Fruit fly (Drosophila melanogaster): ENCODE results near the gene CG17568.

CG17568 gene

DNA sequence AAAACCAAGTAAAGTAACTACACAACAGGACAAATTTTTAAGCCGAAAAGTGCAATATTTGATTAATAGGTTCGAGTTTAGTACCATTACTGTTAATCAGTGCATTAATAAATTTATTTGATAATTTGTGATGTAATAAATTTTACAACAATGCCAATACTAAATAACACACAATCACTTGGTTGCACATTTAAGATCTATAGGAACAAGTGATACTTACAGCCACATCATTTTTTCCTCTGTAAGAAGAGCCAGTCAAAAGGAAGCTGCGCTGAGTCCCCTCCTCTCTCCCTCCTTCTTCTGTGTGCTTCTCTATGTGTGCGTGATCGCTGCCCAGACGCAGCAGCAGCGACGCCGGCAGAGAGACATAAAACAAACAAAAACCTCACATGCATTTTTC lies 44.8 kb downstream of the CG17568 start (continued):
- TF ChIP-seq lab (GFP tag; optimal IDR thresholded peaks at IDR 0.05) (no peak), CG17328 (GFP tag; IDR thresholded peaks at IDR 0.05) (0 out of 2 replicates have a peak, but pooled peaks have one; percentile 37), Opbp (GFP tag; IDR thresholded peaks at IDR 0.05; ENCODE audit: partially characterized antibody) (no peak), ab (GFP tag; optimal IDR thresholded peaks at IDR 0.05) (no peak), CG11560 (tag; IDR thresholded peaks at IDR 0.05) (no peak), br (optimal IDR thresholded peaks at IDR 0.05) (no peak), rib (GFP tag; IDR thresholded peaks at IDR 0.05) (no peak), dpn (GFP tag; optimal IDR thresholded peaks at IDR 0.05) (no peak), Vsx1 (GFP tag; optimal IDR thresholded peaks at IDR 0.05) (peak; percentile 4), gro (GFP tag; optimal IDR thresholded peaks at IDR 0.05) (no peak), al (GFP tag; IDR thresholded peaks at IDR 0.05) (no peak), yki (optimal IDR thresholded peaks at IDR 0.05) (no peak), CG13894 (tag; optimal IDR thresholded peaks at IDR 0.05) (no peak), tap (tag; optimal IDR thresholded peaks at IDR 0.05) (no peak), gem (tag; optimal IDR thresholded peaks at IDR 0.05) (peak; percentile 66), CG18764 (GFP tag; optimal IDR thresholded peaks at IDR 0.05) (no peak), Antp (GFP tag; optimal IDR thresholded peaks at IDR 0.05) (no peak), CG10321 (GFP tag; IDR thresholded peaks at IDR 0.05) (no peak), CG31441 (GFP tag; IDR thresholded peaks at IDR 0.05) (peak; percentile 31; the same call in 1 of the 2 replicates), CG10366 (GFP tag; IDR thresholded peaks at IDR 0.05) (no peak), pzg (GFP tag; optimal IDR thresholded peaks at IDR 0.05) (no peak), Stat92E (GFP tag; optimal IDR thresholded peaks at IDR 0.05) (no peak), CG3995 (GFP tag; optimal IDR thresholded peaks at IDR 0.05) (no peak), D19B (GFP tag; optimal IDR thresholded peaks at IDR 0.05) (no peak), CG15479 (GFP tag; optimal IDR thresholded peaks at IDR 0.05) (no peak), CG15601 (tag; optimal IDR thresholded peaks at IDR 0.05) (no peak), Pdp1 (GFP tag; optimal IDR thresholded peaks at IDR 0.05) (peak in 1 of 2 experiments; percentile 14), CG18619 (GFP tag; optimal IDR thresholded peaks at IDR 0.05) (no peak), Rfx (GFP tag; IDR thresholded peaks at IDR 0.05) (no peak), ash1 (GFP tag; optimal IDR thresholded peaks at IDR 0.05) (no peak), CG9797 (GFP tag; optimal IDR thresholded peaks at IDR 0.05) (no peak), scrt (GFP tag; optimal IDR thresholded peaks at IDR 0.05) (no peak), Poxn (GFP tag; IDR thresholded peaks at IDR 0.05) (no peak), CG3163 (GFP tag; optimal IDR thresholded peaks at IDR 0.05) (no peak), twi (tag; optimal IDR thresholded peaks at IDR 0.05) (no peak), CG8478 (optimal IDR thresholded peaks at IDR 0.05) (no peak), ranshi (GFP tag; IDR thresholded peaks at IDR 0.05) (0 out of 2 replicates have a peak, but pooled peaks have one; percentile 6), Dad (GFP tag; optimal IDR thresholded peaks at IDR 0.05) (no peak), lmd (GFP tag; IDR thresholded peaks at IDR 0.05) (no peak), wek (GFP tag; optimal IDR thresholded peaks at IDR 0.05) (no peak), CG1233 (GFP tag; optimal IDR thresholded peaks at IDR 0.05) (no peak), Eip74EF (GFP tag; optimal IDR thresholded peaks at IDR 0.05) (no peak), CG12219 (GFP tag; optimal IDR thresholded peaks at IDR 0.05) (no peak)
